Fruit fly (Drosophila melanogaster) whole organism: ENCODE results near the gene ex.

Source experiments
- CG8478 ChIP-seq: fragments of >200 bp; optimal IDR thresholded peaks from 2 replicates; lab custom pipeline; 2018; ENCODE audit warnings: inconsistent platforms
- pan ChIP-seq: fragments of >200 bp; optimal IDR thresholded peaks from 2 replicates; lab custom pipeline; 2017
- psq ChIP-seq: fragments of >200 bp; optimal IDR thresholded peaks from 2 replicates; lab custom pipeline; 2017

DNA sequence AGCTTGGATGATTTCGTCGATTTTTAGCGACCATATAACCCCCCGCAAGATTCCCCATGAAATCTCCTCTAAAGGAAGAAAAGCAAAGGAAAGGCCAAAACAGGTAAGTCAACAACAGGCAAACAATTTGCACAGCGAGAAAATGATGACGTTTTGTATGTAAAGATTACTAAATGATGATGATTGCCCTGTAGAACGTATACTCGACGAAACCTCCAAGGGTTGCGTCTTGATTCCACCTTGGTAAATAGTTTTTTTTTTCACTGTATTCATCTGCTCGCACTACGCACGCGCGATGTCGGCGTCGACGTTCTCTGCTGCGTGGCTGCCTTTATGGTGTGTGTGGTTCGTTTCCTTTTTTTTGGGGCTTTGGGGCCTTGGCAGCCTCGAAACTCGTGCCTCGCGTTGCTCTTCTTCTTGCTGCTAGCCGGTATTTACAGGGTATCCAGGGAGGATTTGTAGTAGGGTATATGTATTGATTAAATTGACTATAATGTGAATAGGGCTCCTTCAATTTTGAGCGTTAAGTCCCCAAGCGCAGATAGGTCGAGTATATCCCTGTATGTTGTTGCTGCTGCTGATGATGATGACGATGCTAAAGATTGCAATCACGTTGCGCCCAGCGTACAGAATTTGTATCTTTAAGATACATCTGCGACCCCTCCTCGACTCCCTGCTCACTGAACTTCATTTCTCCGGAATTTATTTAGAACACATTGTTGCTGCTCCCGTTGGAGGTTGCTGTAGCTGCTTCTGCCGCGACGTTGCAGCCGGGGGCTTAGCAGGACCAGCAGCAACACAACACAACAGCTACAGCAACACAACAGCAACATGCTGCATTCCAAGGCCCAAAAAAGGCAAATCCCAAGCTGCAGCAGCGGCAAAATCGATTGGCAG, 3.4 kb upstream of the ex start:
- TF ChIP-seq psq (lab: Kevin White, UChicago), result no peak
- TF ChIP-seq pan (lab: Kevin White, UChicago), result peak; percentile 40
- TF ChIP-seq CG8478 (lab: Kevin White, UChicago), result no peak
